Worm (Caenorhabditis elegans) whole organism, midembryonic: Measurements from ENCODE around the gene timp-1.

Experiments used
- T22C8.4 ChIP-seq: fragments of 200-800 bp; sonication (Bioruptor generic); IDR thresholded peaks from 2 replicates; pipeline ENCODE4 v1.3.6; 2022; ENCODE audit warnings: missing genetic modification characterization, missing compliant biosample characterization
- cog-1 ChIP-seq: sonication (generic microtip); optimal IDR thresholded peaks from 2 replicates; lab custom pipeline; 2016; ENCODE audit warnings: missing genetic modification characterization, missing compliant biosample characterization
- flt-1 ChIP-seq: fragments of 200-800 bp; sonication (Bioruptor generic); IDR thresholded peaks from 2 replicates; pipeline ENCODE4 v1.3.6; 2022; ENCODE audit warnings: missing genetic modification characterization, missing compliant biosample characterization
- klf-2 ChIP-seq: fragments of 200-800 bp; sonication (Bioruptor generic); conservative IDR thresholded peaks from 2 replicates; pipeline ENCODE4 v1.3.6; 2022; ENCODE audit warnings: missing genetic modification reagents, missing genetic modification characterization, missing compliant biosample characterization
- med-1 ChIP-seq: sonication (generic microtip); optimal IDR thresholded peaks from 2 replicates; lab custom pipeline; 2017; ENCODE audit warnings: missing genetic modification characterization, mild to moderate bottlenecking, missing compliant biosample characterization, antibody characterized with exemption, missing genetic modification reagents; ENCODE audit not compliant: insufficient read depth
- ref-1 ChIP-seq: fragments of 200-800 bp; sonication (Bioruptor generic); conservative IDR thresholded peaks from 2 replicates; pipeline ENCODE4 v1.3.6; 2022; ENCODE audit warnings: missing genetic modification reagents, missing genetic modification characterization, missing compliant biosample characterization
- tab-1 ChIP-seq: fragments of 200-800 bp; sonication (Bioruptor generic); IDR thresholded peaks from 2 replicates; pipeline ENCODE4 v1.3.6; 2022; ENCODE audit warnings: missing genetic modification characterization, missing compliant biosample characterization
- ztf-23 ChIP-seq: fragments of 200-800 bp; sonication (Bioruptor generic); IDR thresholded peaks from 2 replicates; pipeline ENCODE4 v1.3.6; 2022; ENCODE audit warnings: missing genetic modification reagents, missing genetic modification characterization, missing compliant biosample characterization
- ztf-29 ChIP-seq: fragments of 200-800 bp; sonication (Bioruptor generic); IDR thresholded peaks from 2 replicates; pipeline ENCODE4 v1.3.6; 2022; ENCODE audit warnings: missing genetic modification reagents, missing genetic modification characterization, missing compliant biosample characterization

DNA sequence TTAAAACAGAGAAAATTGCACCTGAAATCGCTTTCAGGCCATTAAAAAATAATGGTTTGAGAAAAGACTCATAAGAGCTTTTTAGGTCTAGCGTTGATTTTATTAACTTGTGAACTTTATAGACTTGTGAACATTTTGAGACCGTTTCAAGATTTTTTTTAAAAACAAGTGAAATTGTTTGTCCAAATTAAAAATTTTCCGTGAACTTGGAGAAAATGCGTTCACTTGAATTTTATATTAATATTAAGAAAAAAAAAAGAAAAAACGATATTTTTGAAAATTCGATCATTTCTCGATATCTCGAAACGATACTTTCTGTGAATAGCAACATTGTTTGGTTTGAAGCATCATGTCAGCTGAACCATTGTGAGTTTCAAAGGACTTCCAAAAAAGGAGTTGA, 16.6 kb upstream of the timp-1 start, which contains the start of gene F20D6.1:
- TF ChIP-seq ref-1 (GFP tag; lab: Robert Waterston, UW) (no peak), flt-1 (GFP tag; lab: Robert Waterston, UW) (no peak), klf-2 (GFP tag; lab: Robert Waterston, UW) (no peak), cog-1 (tag; lab: Kevin White, UChicago) (no peak), ztf-23 (no peak), T22C8.4 (GFP tag; lab: Robert Waterston, UW) (no peak), med-1 (GFP tag; lab: Kevin White, UChicago) (no peak), ztf-29 (GFP tag; lab: Robert Waterston, UW) (no peak), tab-1 (GFP tag; lab: Robert Waterston, UW) (no peak)
